Worm (Caenorhabditis elegans) whole organism, young adult: Measurements from ENCODE around the gene M01E10.3.

Experiments
- F57A8.1 ChIP-seq: fragments of 200-800 bp; sonication (Bioruptor generic); optimal IDR thresholded peaks from 2 replicates; lab custom pipeline; 2018; ENCODE audit warnings: mild to moderate bottlenecking, missing genetic modification characterization, moderate library complexity, missing compliant biosample characterization
- K12H6.12 ChIP-seq: fragments of 200-800 bp; sonication (Bioruptor generic); optimal IDR thresholded peaks from 2 replicates; lab custom pipeline; 2018; ENCODE audit warnings: mild to moderate bottlenecking, missing genetic modification characterization, missing compliant biosample characterization
- Y79H2A.3 ChIP-seq: fragments of 200-800 bp; sonication (Bioruptor generic); conservative IDR thresholded peaks from 2 replicates; pipeline ENCODE4 v1.3.6; 2022; ENCODE audit warnings: missing genetic modification reagents, missing genetic modification characterization, missing compliant biosample characterization
- Y95B8A.8 ChIP-seq: fragments of 200-800 bp; sonication (Bioruptor generic); IDR thresholded peaks from 2 replicates; pipeline ENCODE4 v1.3.6; 2022; ENCODE audit warnings: missing genetic modification reagents, missing genetic modification characterization, missing compliant biosample characterization
- aptf-3 ChIP-seq: fragments of 200-800 bp; sonication (Bioruptor generic); IDR thresholded peaks from 2 replicates; pipeline ENCODE4 v1.3.6; 2022; ENCODE audit warnings: missing genetic modification characterization, missing compliant biosample characterization
- attf-3 ChIP-seq: fragments of 200-800 bp; sonication (Bioruptor generic); conservative IDR thresholded peaks from 2 replicates; pipeline ENCODE4 v1.3.6; 2022; ENCODE audit warnings: missing genetic modification reagents, missing genetic modification characterization, missing compliant biosample characterization
- bed-1 ChIP-seq: fragments of 200-800 bp; sonication (Bioruptor generic); IDR thresholded peaks from 2 replicates; pipeline ENCODE4 v1.3.6; 2022; ENCODE audit warnings: missing genetic modification reagents, missing genetic modification characterization, missing compliant biosample characterization
- ceh-91 ChIP-seq: fragments of 200-800 bp; sonication (Bioruptor generic); IDR thresholded peaks from 2 replicates; pipeline ENCODE4 v1.3.6; 2022; ENCODE audit warnings: missing genetic modification reagents, missing genetic modification characterization, missing compliant biosample characterization
- dpff-1 ChIP-seq: sonication (generic microtip); optimal IDR thresholded peaks from 2 replicates; lab custom pipeline; 2017; ENCODE audit warnings: mild to moderate bottlenecking, missing genetic modification characterization, missing compliant biosample characterization
- hmg-20 ChIP-seq: fragments of 200-800 bp; sonication (Bioruptor generic); IDR thresholded peaks from 2 replicates; pipeline ENCODE4 v1.3.6; 2022; ENCODE audit warnings: missing genetic modification reagents, missing genetic modification characterization, missing compliant biosample characterization
- lin-54 ChIP-seq: fragments of 200-800 bp; sonication (Bioruptor generic); optimal IDR thresholded peaks from 2 replicates; lab custom pipeline; 2018; ENCODE audit warnings: mild to moderate bottlenecking, missing genetic modification characterization, missing compliant biosample characterization
- lsl-1 ChIP-seq: fragments of 200-800 bp; sonication (Bioruptor generic); optimal IDR thresholded peaks from 2 replicates; lab custom pipeline; 2018; ENCODE audit warnings: mild to moderate bottlenecking, missing genetic modification characterization, moderate library complexity, missing compliant biosample characterization
- madf-6 ChIP-seq: fragments of 200-800 bp; sonication (Bioruptor generic); IDR thresholded peaks from 2 replicates; pipeline ENCODE4 v1.3.6; 2022; ENCODE audit warnings: missing genetic modification reagents, missing genetic modification characterization, missing compliant biosample characterization
- nhr-120 ChIP-seq: fragments of 200-800 bp; sonication (Bioruptor generic); IDR thresholded peaks from 2 replicates; pipeline ENCODE4 v1.3.6; 2022; ENCODE audit warnings: missing genetic modification characterization, missing compliant biosample characterization
- nhr-179 ChIP-seq: sonication (generic microtip); optimal IDR thresholded peaks from 2 replicates; lab custom pipeline; 2016; ENCODE audit warnings: mild to moderate bottlenecking, missing genetic modification characterization, missing compliant biosample characterization
- nhr-90 ChIP-seq: sonication (generic microtip); optimal IDR thresholded peaks from 2 replicates; lab custom pipeline; 2016; ENCODE audit warnings: missing genotype, mild to moderate bottlenecking, missing genetic modification characterization, missing compliant biosample characterization
- snpc-3.4 ChIP-seq: sonication (generic microtip); optimal IDR thresholded peaks from 2 replicates; lab custom pipeline; 2017; ENCODE audit warnings: missing genetic modification characterization, mild to moderate bottlenecking, missing compliant biosample characterization, antibody characterized with exemption, moderate library complexity, missing genotype, missing genetic modification reagents
- snpc-4 ChIP-seq, 5 experiments: fragments of 150-350 bp in 1 of 5; sonication (generic microtip) in 4 of 5; optimal IDR thresholded peaks; 2 replicates each; lab custom pipeline; 2014 to 2018; ENCODE audit warnings: missing genetic modification characterization in 5 of 5, missing biosample characterization in 3 of 5, antibody characterized with exemption in 2 of 5, mild to moderate bottlenecking in 2 of 5, missing compliant biosample characterization in 2 of 5, missing genotype in 2 of 5, moderate library complexity in 2 of 5, missing genetic modification reagents in 1 of 5
- sptf-2 ChIP-seq: fragments of 200-800 bp; sonication (Bioruptor generic); optimal IDR thresholded peaks from 2 replicates; lab custom pipeline; 2018; ENCODE audit warnings: mild to moderate bottlenecking, missing genetic modification characterization, missing compliant biosample characterization
- tbp1 ChIP-seq: fragments of 200-800 bp; sonication (Bioruptor generic); optimal IDR thresholded peaks from 2 replicates; lab custom pipeline; 2018; ENCODE audit warnings: mild to moderate bottlenecking, missing genetic modification characterization, missing compliant biosample characterization
- zfh-2 ChIP-seq: fragments of 200-800 bp; sonication (Bioruptor generic); conservative IDR thresholded peaks from 2 replicates; pipeline ENCODE4 v1.3.6; 2022; ENCODE audit warnings: missing genetic modification reagents, missing genetic modification characterization, missing compliant biosample characterization
- zim-3 ChIP-seq: sonication (generic microtip); optimal IDR thresholded peaks from 2 replicates; lab custom pipeline; 2017; ENCODE audit warnings: mild to moderate bottlenecking, missing genetic modification characterization, moderate library complexity, missing compliant biosample characterization
- ztf-26 ChIP-seq: sonication (generic microtip); optimal IDR thresholded peaks from 2 replicates; lab custom pipeline; 2017; ENCODE audit warnings: missing genetic modification characterization, missing compliant biosample characterization

The M01E10.3 gene

DNA sequence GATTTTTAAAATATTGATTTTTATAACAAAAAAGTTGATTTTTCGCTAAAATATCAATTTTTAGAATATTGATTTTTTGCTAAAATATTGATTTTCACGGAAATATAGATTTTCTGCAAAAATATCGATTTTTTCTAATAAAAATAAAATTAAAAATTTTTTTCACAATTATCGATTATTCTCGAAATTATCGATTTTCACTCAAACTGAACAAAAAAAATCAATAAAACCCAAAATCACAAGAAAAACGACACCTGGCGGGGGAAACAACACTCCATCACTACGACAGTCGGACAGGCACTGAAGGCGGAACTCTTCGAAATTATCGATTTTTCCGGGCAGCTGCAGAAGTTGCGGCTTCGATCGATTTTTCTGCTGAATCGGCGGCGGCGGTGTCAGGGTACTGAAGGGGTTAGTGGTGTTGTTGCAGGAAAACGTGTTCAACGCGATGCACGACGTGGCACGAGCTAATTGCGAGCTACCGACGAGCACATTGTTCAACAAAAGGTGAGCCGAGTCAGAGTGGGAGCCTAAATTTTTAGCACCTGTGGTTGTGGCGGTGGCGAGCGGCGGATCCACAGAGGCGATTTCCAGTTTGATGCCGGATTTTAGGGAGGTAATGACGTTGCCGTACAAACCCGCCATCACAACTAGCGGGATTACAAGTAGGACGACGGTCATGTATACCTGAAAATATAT lies 40.7 kb downstream of the M01E10.3 start:
- TF ChIP-seq Y95B8A.8 (GFP tag; lab: Robert Waterston, UW) (no peak), attf-3 (no peak), dpff-1 (no peak), aptf-3 (GFP tag; lab: Robert Waterston, UW) (0 out of 2 replicates have a peak, but pooled peaks have one; percentile 23), nhr-90 (tag; lab: Kevin White, UChicago) (no peak)

DNA sequence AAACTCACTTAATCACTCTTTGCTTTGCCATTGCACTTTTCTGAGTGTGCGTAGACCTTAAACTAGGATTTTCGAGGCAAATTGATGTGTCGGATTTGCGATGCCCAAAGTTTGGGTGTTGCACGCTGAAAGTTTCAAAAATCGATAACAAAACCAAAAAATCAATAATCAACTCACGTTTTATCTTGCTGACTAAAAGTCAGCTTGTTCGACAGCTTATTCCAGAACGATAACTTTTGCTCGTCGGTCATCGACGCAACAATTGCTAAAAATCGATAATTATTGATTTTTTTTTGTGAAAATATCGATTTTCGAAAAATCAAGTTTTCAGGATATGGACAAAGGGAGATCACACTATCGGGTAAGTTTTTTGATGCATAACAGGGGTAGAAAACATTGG lies 41.4 kb downstream of the M01E10.3 start:
- TF ChIP-seq bed-1 (GFP tag; lab: Robert Waterston, UW) = no peak
- no peak for TF ChIP-seq hmg-20 (GFP tag; lab: Robert Waterston, UW)
- no peak for TF ChIP-seq madf-6
- TF ChIP-seq Y79H2A.3 (GFP tag; lab: Robert Waterston, UW) = no peak
- TF ChIP-seq K12H6.12 (tag; lab: Kevin White, UChicago) = no peak
- TF ChIP-seq aptf-3 (GFP tag; lab: Robert Waterston, UW) = no peak

DNA sequence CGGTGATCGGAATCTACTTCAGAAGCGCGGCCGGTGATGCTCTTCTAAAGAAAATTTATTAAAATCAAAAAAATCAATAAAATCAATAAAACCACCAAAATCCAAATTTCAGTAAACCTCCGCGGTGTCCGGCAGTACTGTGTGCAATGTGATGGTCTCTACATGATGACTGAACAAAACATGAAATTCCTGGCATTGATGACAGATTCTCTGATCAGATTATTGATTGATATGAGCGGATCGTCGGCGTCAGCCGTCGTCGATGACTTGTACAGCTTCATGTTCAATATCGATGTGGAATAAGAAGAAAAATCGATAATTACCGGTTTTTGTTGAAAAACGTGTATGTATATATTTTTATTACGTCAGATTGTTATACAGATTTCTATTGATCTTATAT lies 45.1 kb downstream of the M01E10.3 start:
- TF ChIP-seq lsl-1 (GFP tag; lab: Kevin White, UChicago) = no peak

ce11 chrIII:2008334-2008733 lies 45.6 kb downstream of the M01E10.3 start:
- TF ChIP-seq zfh-2 (GFP tag; lab: Robert Waterston, UW) (peak; percentile 67), F57A8.1 (GFP tag; lab: Kevin White, UChicago) (no peak)

DNA sequence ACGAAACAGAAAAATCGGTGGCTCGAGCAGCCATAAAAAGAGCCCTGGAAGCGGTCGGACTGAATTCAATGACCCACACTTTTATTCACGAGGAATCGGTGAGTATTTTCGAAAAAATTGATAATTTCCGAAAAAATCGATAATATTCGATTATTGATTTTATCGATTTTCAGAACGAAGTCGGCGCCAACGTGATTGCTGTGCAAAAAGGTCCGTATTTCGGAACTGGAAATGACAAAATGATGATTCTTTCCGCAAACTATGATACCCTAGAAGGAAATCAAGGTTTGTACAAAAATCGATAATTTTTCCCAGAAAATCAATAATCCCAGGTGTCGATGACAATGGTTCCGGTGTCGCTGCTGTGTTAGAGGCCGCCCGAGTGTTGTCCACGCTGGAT lies 47.0 kb downstream of the M01E10.3 start:
- no peak for TF ChIP-seq tbp1 (GFP tag; lab: Kevin White, UChicago)
- TF ChIP-seq zim-3 (tag; lab: Kevin White, UChicago) = no peak
- no peak for TF ChIP-seq lin-54 (GFP tag; lab: Kevin White, UChicago)
- no peak for TF ChIP-seq sptf-2 (GFP tag; lab: Kevin White, UChicago)
- no peak for TF ChIP-seq snpc-4 (GFP tag; optimal IDR thresholded peaks at IDR 0.05; lab: Kevin White, UChicago)
- no peak for TF ChIP-seq snpc-4 (tag; optimal IDR thresholded peaks at IDR 0.05; lab: Kevin White, UChicago)
- no peak for TF ChIP-seq nhr-120
- no peak for TF ChIP-seq snpc-3.4 (tag; lab: Kevin White, UChicago)
- TF ChIP-seq, all 124 proteins: peak for 0

DNA sequence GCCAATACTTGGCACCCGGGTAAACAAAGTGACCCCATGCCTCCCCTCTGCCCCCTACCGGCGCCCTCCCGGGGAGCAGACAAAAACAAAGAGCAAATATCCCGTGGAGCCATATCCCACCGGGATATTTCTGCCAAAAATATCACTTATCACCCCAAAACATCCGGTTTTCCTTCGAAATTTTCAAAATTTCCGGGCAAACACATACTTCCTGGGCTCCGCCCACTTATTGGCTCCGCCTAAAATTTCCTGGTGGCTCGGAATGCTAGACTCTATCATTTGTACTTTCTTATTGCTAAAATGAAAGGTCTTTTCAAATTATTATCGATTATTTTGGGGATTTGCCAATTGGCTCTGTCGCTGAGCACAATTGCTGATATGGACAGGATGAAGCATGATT lies 48.3 kb downstream of the M01E10.3 start, which contains the start of gene Y39A3B.1:
Gene Y39A3B.1, plus strand, starts transcription at position 301 of the 400 bp plus-strand sequence.
- TF ChIP-seq ceh-91 (GFP tag; lab: Robert Waterston, UW) = 0 out of 2 replicates have a peak, but pooled peaks have one; percentile 15
- TF ChIP-seq ztf-26 (tag; lab: Kevin White, UChicago) = no peak
- no peak for TF ChIP-seq nhr-179 (tag; lab: Kevin White, UChicago)
